Fruit fly (Drosophila melanogaster) S2 (cell line): ENCODE results near the gene Trmt6.

Experiments used
- CG8478 ChIP-seq: fragments of >200 bp; optimal IDR thresholded peaks from 2 replicates; lab custom pipeline; 2018
- CTCF ChIP-seq, 2 experiments: fragments of >200 bp; optimal IDR thresholded peaks; 2 replicates each; lab custom pipeline; 2018

DNA sequence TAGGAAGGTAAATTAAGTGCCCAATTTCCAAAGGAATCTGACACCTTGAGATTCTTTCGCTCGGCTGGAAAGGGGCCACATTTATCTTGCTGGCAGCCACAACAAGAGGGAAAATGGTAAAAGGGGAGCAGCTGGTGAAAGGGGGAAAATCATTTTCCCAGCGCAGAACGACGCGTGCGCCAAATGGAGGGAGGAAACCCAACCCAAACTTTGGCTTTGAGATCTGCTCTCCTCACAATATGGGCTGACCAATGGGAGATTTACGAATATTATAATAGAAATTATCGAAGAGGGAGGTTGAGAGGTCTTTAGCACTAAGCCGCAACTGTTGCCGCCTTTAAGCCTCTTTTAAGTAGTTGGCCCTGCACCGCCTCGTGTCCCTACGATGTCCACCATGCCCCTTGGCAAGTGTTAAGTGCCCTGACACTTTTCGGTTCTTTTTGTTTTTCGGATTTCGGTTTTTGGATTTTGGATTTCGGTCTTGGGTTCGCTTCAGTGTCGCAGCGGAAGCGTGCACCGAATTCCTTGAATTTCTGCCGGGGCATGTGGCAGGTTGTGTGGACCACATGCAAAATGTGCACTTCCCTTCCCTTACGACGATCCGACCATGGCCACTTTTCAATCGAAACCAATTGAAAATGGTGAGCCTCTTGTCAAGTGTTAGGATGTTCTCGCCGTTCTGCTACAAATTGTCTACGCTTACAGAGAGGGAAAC is 29.9 kb downstream of the Trmt6 start:
- TF ChIP-seq CG8478 (lab: Kevin White, UChicago): no peak
- TF ChIP-seq CTCF (optimal IDR thresholded peaks at IDR 0.05; lab: Kevin White, UChicago): no peak
